Worm (Caenorhabditis elegans): ENCODE results near the gene Y59A8B.21.
"Not testable (repeated sequence)": the region's sequence is repeated elsewhere in the genome, so short reads cannot be mapped to it uniquely, and the experiment has no call there.

The Y59A8B.21 gene

DNA sequence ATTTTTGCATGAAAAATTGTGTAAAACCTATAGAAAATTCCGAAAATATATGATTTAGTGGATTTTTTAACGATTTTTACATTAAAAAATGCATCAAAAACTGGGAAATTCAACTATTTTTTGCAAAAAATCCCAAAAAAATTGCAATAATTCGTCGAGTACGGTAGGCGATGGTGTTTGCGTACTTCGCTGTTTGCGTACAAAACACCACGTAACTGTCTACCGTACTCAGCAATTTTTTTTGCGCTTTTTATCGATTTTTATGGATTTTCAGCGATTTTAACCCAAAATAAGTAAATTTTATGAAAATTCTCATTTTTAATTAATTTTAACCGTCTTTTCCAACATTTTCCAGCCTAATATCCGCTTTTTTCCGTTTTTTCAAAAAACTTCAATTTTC is 3.1 kb upstream of the Y59A8B.21 start:
- no peak for TF ChIP-seq unc-62 (GFP tag; optimal IDR thresholded peaks at IDR 0.05)

DNA sequence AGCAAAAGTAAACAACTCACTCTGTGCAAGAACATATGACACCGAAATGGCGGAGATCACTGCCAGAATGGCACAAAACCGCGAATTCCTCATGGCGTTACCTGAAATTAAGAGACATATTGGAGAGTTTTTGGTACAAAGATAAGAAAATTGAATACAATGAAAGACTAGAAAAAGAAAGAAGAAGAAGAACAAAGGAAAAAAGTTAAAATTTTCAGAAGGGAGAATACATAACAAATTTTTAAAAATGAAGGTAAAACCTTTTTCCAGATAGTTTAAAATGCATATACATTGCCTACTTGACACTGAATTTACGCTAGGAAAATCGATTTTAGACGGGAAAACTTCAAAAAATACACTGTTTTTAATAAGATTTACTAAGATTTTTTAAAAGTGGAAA is 15.2 kb downstream of the Y59A8B.21 start, which contains the start of gene lon-8:
Gene lon-8 (minus strand): TSS at position 101 of the 400 bp plus-strand sequence.
- no peak for TF ChIP-seq unc-62 (GFP tag; optimal IDR thresholded peaks at IDR 0.05)

DNA sequence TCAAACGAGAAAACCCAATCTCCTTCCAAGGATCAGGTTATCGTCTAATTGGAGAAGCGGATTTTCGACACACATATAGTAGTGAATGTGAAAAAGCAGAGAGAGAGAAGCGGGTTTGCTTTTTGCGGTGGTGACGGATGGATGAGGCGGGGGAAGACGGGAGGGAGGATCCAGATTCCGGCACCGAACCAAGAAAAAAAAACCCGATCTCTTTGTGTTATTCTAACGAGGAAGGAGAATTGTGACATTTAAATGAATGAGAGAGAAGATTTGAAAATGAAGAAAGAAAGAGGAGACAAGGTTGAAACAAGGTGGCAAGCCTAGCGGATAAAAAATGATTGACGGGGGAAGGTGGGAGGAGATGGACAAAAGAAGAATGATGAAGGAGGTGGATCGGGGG is 17.8 kb downstream of the Y59A8B.21 start:
- TF ChIP-seq unc-62 (GFP tag; optimal IDR thresholded peaks at IDR 0.05) = no peak

DNA sequence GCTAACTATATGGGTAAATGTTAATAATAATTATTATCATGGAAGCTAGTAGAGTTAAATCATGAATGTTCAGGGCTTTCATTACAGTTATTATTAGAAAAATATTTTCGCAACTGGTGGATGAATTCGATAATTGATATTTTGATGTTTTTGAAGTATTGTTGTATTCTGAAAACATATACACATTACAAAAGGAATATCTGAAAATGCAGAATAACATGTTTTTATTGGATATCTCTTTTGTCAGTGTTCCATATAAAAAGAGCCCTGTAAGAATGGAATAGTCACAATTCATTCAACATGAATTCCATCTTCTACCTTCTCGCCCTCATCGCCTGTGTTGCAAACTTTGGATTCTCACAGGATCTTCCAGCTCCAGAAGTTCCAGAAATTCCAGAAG is 20.9 kb downstream of the Y59A8B.21 start, which contains the start of gene Y59A8B.19:
Gene Y59A8B.19 (plus strand): TSS at position 301 of the 400 bp plus-strand sequence.
- not testable (repeated sequence) for TF ChIP-seq unc-62 (GFP tag; optimal IDR thresholded peaks at IDR 0.05)

DNA sequence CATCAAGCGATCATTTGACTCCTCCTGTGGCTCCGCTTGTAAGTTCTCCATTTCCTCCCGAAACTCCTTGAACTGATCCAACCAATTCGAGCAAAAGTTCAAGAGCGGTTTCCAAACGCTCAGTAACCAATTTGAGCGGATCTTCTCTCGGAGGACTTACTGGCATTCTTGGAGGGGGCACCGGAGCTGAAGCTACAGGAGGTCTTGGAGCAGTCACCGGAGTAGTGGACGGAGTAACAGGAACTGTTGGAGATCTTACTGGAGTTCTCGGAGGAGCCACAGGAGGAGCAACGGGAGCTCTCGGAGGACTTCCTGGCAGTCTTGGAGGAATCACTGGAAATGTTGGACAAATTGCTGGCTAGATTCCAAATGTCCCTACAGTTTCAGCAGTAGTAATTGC is 22.6 kb downstream of the Y59A8B.21 start:
- TF ChIP-seq unc-62 (GFP tag; optimal IDR thresholded peaks at IDR 0.05) = no peak

DNA sequence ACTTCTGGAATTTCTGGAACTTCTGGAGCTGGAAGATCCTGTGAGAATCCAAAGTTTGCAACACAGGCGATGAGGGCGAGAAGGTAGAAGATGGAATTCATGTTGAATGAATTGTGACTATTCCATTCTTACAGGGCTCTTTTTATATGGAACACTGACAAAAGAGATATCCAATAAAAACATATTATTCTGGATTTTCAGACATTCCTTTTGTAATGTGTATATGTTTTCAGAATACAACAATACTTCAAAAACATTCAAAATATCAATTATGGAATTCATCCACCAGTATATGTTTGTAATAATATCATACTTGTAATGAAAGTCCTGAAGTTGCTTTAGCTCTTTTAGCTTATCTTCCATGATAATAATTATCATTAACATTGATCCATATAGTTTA is 24.7 kb downstream of the Y59A8B.21 start, which contains the start of gene Y59A8B.26:
Gene Y59A8B.26 (minus strand): TSS at position 101 of the 400 bp plus-strand sequence.
- not testable (repeated sequence) for TF ChIP-seq unc-62 (GFP tag; optimal IDR thresholded peaks at IDR 0.05)

DNA sequence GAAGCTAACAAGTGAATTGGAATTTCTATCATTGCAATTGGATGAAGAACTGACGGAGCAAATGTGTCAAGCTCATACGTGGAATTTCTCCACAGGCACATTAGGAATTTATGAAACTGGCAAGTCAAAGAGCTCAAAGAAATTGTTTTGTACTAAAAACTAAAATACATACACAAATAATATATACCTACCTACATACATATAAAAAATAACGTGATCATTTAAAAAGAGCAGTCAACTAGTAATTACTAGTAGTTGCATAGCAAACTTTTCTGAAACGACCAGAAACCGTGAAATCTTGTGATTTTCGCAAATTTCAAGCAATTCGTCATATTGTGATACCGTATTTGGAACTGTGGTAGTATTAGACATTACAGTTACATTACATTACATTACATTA is 28.1 kb downstream of the Y59A8B.21 start, which contains the start of gene srh-133:
Gene srh-133 (minus strand): TSS at position 101 of the 400 bp plus-strand sequence.
- no peak for TF ChIP-seq unc-62 (GFP tag; optimal IDR thresholded peaks at IDR 0.05)

DNA sequence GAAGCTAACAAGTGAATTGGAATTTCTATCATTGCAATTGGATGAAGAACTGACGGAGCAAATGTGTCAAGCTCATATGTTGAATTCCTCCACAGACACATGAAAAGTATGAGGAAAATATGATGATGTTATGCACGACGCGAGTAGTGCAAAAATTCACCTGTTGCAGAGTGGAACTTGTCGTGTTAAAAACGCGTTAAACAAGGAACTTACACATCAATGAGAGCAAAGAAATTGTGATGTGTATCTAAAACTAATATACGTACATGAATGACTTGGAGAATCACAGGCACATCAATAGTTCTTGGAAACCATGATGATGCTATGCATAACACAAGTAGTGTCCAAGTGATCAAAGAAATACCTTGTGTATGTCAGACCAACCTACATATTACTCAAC is 31.2 kb downstream of the Y59A8B.21 start, which contains the start of gene srh-134:
Gene srh-134 (minus strand): TSS at position 101 of the 400 bp plus-strand sequence.
- no peak for TF ChIP-seq unc-62 (GFP tag; optimal IDR thresholded peaks at IDR 0.05)

DNA sequence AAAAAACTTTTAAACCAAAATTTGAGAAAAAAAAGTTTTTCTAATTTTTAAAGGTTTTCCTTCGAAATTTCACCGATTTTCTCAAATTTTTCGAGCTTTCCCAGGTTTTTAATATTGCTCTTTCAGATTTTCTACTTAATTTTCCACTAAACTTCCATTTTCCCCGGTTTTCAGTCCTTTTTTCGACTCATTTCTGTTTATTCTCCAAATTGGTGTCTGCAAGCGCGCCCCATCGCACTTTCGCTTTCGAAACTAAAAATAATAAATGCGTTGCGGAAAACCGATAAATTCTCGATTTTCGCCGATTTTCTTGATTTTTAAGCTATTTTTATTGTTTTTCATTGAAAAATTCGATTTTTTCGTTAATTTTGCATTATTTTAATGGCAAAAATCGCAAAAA is 35.4 kb downstream of the Y59A8B.21 start:
- TF ChIP-seq unc-62 (GFP tag; optimal IDR thresholded peaks at IDR 0.05) = no peak

DNA sequence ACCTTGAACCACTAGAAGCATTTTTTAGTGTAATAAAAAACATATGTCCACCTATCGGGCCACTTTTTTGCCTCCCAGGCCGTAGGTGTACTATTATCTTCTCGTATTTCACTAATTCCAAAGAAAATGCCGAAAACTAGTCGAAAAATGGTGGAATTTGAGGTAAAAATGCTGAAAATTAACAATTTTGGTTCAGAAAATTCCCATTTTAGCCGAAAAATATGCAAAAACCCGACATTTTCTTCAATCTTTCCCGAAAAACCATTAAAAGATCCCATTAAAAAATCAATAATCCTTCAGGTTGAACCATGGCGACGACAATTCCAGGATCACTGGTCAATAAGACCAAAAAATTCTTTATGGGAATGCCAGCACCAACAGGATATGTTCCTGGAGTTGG is 36.1 kb downstream of the Y59A8B.21 start, which contains the start of gene prp-6:
Gene prp-6 (plus strand): TSS at position 301 of the 400 bp plus-strand sequence.
- TF ChIP-seq unc-62 (GFP tag; optimal IDR thresholded peaks at IDR 0.05) = no peak

DNA sequence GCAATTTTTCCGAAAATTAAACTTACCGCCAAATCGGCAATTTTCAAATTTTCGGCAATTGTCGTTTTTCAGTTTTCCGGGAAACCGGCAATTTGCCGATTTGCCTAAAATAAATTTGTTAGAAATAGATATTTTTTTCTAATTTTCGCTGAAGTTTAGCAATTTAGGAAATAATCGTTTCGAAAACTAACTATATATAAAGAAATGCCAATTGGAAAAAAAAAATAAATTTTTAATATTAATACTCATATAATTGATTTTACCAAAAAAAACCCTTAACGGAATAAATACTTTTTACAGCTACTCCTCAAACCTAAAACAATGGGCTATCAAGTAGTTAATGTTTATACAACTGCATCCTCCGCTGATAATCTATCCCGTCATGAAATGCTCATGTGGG is 57.2 kb downstream of the Y59A8B.21 start, which contains the start of gene ebp-1:
Gene ebp-1 (plus strand): TSS at position 301 of the 400 bp plus-strand sequence.
- no peak for TF ChIP-seq unc-62 (GFP tag; optimal IDR thresholded peaks at IDR 0.05)
